Fruit fly (Drosophila melanogaster) S2 (cell line): Measurements from ENCODE around the gene Ppm1.

Source experiments
- CG8478 ChIP-seq: fragments of >200 bp; optimal IDR thresholded peaks from 2 replicates; lab custom pipeline; 2018
- CTCF ChIP-seq, 2 experiments: fragments of >200 bp; optimal IDR thresholded peaks; 2 replicates each; lab custom pipeline; 2018

- TF ChIP-seq CG8478 (no peak), CTCF (optimal IDR thresholded peaks at IDR 0.05; lab: Kevin White, UChicago) (no peak)
These were observed 27.2 kb downstream of the Ppm1 start for dm6 chr3L:608362-608761.
